Fruit fly (Drosophila melanogaster) whole organism, wandering third instar larva: Measurements from ENCODE around the gene CG2854.

ENCODE experiments used
- Myc ChIP-seq: fragments of >200 bp; optimal IDR thresholded peaks from 2 replicates; lab custom pipeline; 2017
- brk ChIP-seq: fragments of 200-800 bp; sonication (Bioruptor generic); optimal IDR thresholded peaks from 2 replicates; lab custom pipeline; 2016; ENCODE audit warnings: missing biosample characterization, mild to moderate bottlenecking, missing genetic modification characterization
- ey ChIP-seq: fragments of 200-800 bp; sonication (Bioruptor generic); optimal IDR thresholded peaks from 2 replicates; lab custom pipeline; 2016; ENCODE audit warnings: missing biosample characterization, missing genetic modification characterization
- lola ChIP-seq: fragments of >200 bp; optimal IDR thresholded peaks from 2 replicates; lab custom pipeline; 2017; ENCODE audit warnings: missing biosample characterization, missing genetic modification characterization
- pan ChIP-seq: fragments of >200 bp; optimal IDR thresholded peaks from 2 replicates; lab custom pipeline; 2017
- psq ChIP-seq: fragments of 200-800 bp; sonication (Bioruptor generic); optimal IDR thresholded peaks from 3 replicates; lab custom pipeline; 2017; ENCODE audit warnings: missing biosample characterization, mild to moderate bottlenecking, missing genetic modification characterization, moderate library complexity
- sage ChIP-seq: fragments of 200-800 bp; sonication (Bioruptor generic); optimal IDR thresholded peaks from 2 replicates; lab custom pipeline; 2016; ENCODE audit warnings: missing biosample characterization, mild to moderate bottlenecking, missing genetic modification characterization

DNA sequence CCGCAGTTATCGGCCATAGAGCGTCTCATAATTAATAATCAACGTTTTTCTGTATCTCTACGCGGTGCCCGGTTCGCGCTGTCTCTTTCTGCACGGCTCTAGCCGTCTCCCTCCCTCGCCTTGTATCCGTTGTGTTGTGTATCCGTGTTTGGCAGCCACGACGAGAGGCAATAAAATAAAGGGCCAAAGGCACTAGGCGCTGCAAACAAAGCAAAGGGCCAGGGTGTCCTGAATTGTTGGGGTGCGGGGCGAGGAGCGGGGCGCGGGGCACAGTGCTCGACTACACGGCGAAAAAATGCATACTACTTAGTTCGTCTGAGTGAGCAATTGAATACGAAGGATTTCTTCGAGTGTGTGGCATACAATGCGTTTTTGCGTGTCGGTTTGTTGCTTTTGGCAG, 19.4 kb upstream of the CG2854 start:
- TF ChIP-seq Myc (lab: Kevin White, UChicago) (no peak), sage (GFP tag; lab: Kevin White, UChicago) (no peak), ey (no peak), lola (no peak), psq (no peak), pan (lab: Kevin White, UChicago) (no peak), brk (GFP tag; lab: Kevin White, UChicago) (no peak)
